Fruit fly (Drosophila melanogaster) whole organism, embryonic: Measurements from ENCODE around the gene CG5254.

Experiments
- CG1024 ChIP-seq: fragments of 200-800 bp; sonication (Bioruptor generic); IDR thresholded peaks from 2 replicates; pipeline ENCODE4 v1.3.6; 2022; ENCODE audit warnings: missing biosample characterization, missing genetic modification characterization
- CG10462 ChIP-seq: fragments of 200-800 bp; sonication (Bioruptor generic); optimal IDR thresholded peaks from 2 replicates; lab custom pipeline; 2016; ENCODE audit warnings: missing biosample characterization, missing genetic modification characterization
- CG10654 ChIP-seq: fragments of 200-800 bp; sonication (Bioruptor generic); optimal IDR thresholded peaks from 2 replicates; lab custom pipeline; 2016; ENCODE audit warnings: missing biosample characterization, missing genetic modification characterization
- CG11093 ChIP-seq: fragments of 200-800 bp; sonication (Bioruptor generic); IDR thresholded peaks from 3 replicates; pipeline ENCODE4 v1.3.6; 2022; ENCODE audit warnings: missing biosample characterization, missing genetic modification characterization
- CG12071 ChIP-seq: fragments of 200-800 bp; sonication (Bioruptor generic); optimal IDR thresholded peaks from 3 replicates; lab custom pipeline; 2018; ENCODE audit warnings: missing biosample characterization, mild to moderate bottlenecking, missing genetic modification characterization
- CG12104 ChIP-seq: fragments of 200-800 bp; sonication (Bioruptor generic); optimal IDR thresholded peaks from 3 replicates; lab custom pipeline; 2016; ENCODE audit warnings: missing biosample characterization, missing genetic modification characterization
- CG12769 ChIP-seq: fragments of 200-800 bp; sonication (Bioruptor generic); optimal IDR thresholded peaks from 2 replicates; lab custom pipeline; 2019; ENCODE audit warnings: missing biosample characterization, mild to moderate bottlenecking, missing genetic modification characterization, moderate library complexity
- CG14441 ChIP-seq: fragments of 200-800 bp; sonication (Bioruptor generic); IDR thresholded peaks from 2 replicates; pipeline ENCODE4 v1.3.6; 2022; ENCODE audit warnings: missing biosample characterization, missing genetic modification characterization
- CG17802 ChIP-seq: fragments of 200-800 bp; sonication (Bioruptor generic); optimal IDR thresholded peaks from 2 replicates; lab custom pipeline; 2018; ENCODE audit warnings: missing biosample characterization, mild to moderate bottlenecking, missing genetic modification characterization, moderate library complexity
- CG17829 ChIP-seq: fragments of 200-800 bp; optimal IDR thresholded peaks from 2 replicates; lab custom pipeline; 2019; ENCODE audit warnings: missing biosample characterization, mild to moderate bottlenecking, missing genetic modification characterization, moderate library complexity
- CG18599 ChIP-seq: fragments of 200-800 bp; sonication (Bioruptor generic); optimal IDR thresholded peaks from 3 replicates; lab custom pipeline; 2017; ENCODE audit warnings: missing biosample characterization, missing genetic modification characterization, mild to moderate bottlenecking, moderate library complexity, missing genetic modification reagents
- CG42726 ChIP-seq: fragments of 200-800 bp; sonication (Bioruptor generic); IDR thresholded peaks from 2 replicates; pipeline ENCODE4 v1.3.6; 2022; ENCODE audit warnings: missing biosample characterization, missing genetic modification characterization; ENCODE audit not compliant: partially characterized antibody
- CG6765 ChIP-seq: fragments of 200-800 bp; sonication (Bioruptor generic); optimal IDR thresholded peaks from 3 replicates; lab custom pipeline; 2017; ENCODE audit warnings: missing biosample characterization, mild to moderate bottlenecking, missing genetic modification characterization
- CG9215 ChIP-seq: fragments of 200-800 bp; sonication (Bioruptor generic); IDR thresholded peaks from 2 replicates; pipeline ENCODE4 v1.3.6; 2022; ENCODE audit warnings: missing biosample characterization, missing genetic modification characterization
- Chrac-16 ChIP-seq: fragments of 200-800 bp; sonication (Bioruptor generic); optimal IDR thresholded peaks from 3 replicates; lab custom pipeline; 2016; ENCODE audit warnings: missing biosample characterization, missing genetic modification characterization
- Dbx ChIP-seq: fragments of 200-800 bp; sonication (Bioruptor generic); IDR thresholded peaks from 3 replicates; pipeline ENCODE4 v1.3.6; 2022; ENCODE audit warnings: missing biosample characterization, missing genetic modification characterization
- Doc2 ChIP-seq: fragments of 200-800 bp; sonication (Bioruptor generic); IDR thresholded peaks from 2 replicates; pipeline ENCODE4 v1.3.6; 2022; ENCODE audit warnings: missing biosample characterization, missing genetic modification characterization
- ERR ChIP-seq: fragments of 200-800 bp; sonication (Bioruptor generic); optimal IDR thresholded peaks from 2 replicates; lab custom pipeline; 2016; ENCODE audit warnings: missing biosample characterization, missing genetic modification characterization
- Fer3 ChIP-seq: fragments of 200-800 bp; sonication (Bioruptor generic); optimal IDR thresholded peaks from 2 replicates; lab custom pipeline; 2018; ENCODE audit warnings: missing biosample characterization, mild to moderate bottlenecking, missing genetic modification characterization, moderate library complexity
- H2.0 ChIP-seq: fragments of 200-800 bp; sonication (Bioruptor generic); IDR thresholded peaks from 2 replicates; pipeline ENCODE4 v1.3.6; 2022; ENCODE audit warnings: missing biosample characterization, missing genetic modification characterization
- Hey ChIP-seq: fragments of 200-800 bp; sonication (Bioruptor generic); optimal IDR thresholded peaks from 3 replicates; lab custom pipeline; 2018; ENCODE audit warnings: missing biosample characterization, mild to moderate bottlenecking, missing genetic modification characterization
- Hr3 ChIP-seq: fragments of 200-800 bp; sonication (Bioruptor generic); optimal IDR thresholded peaks from 3 replicates; lab custom pipeline; 2016; ENCODE audit warnings: missing biosample characterization, missing genetic modification characterization
- Max ChIP-seq: fragments of 200-800 bp; sonication (Bioruptor generic); optimal IDR thresholded peaks from 2 replicates; lab custom pipeline; 2016; ENCODE audit warnings: missing biosample characterization, mild to moderate bottlenecking, missing genetic modification characterization
- Trl ChIP-seq, 3 experiments: fragments of >200 bp in 2 of 3; fragments of 200-800 bp in 1 of 3; sonication (Bioruptor generic) in 1 of 3; optimal IDR thresholded peaks; 2 replicates in 1 of 3; 3 replicates in 2 of 3; lab custom pipeline; 2016 to 2017; ENCODE audit warnings: missing biosample characterization in 1 of 3, missing genetic modification characterization in 1 of 3
- ac ChIP-seq: fragments of 200-800 bp; sonication (Bioruptor generic); optimal IDR thresholded peaks from 3 replicates; lab custom pipeline; 2017; ENCODE audit warnings: missing biosample characterization, mild to moderate bottlenecking, missing genetic modification characterization
- aop ChIP-seq: fragments of 200-800 bp; sonication (Bioruptor generic); IDR thresholded peaks from 2 replicates; pipeline ENCODE4 v1.3.6; 2022; ENCODE audit warnings: missing biosample characterization, missing genetic modification characterization
- bsh ChIP-seq, 2 experiments: fragments of 200-800 bp; sonication (Bioruptor generic); optimal IDR thresholded peaks; 2 replicates each; lab custom pipeline; 2017 to 2018; ENCODE audit warnings: mild to moderate bottlenecking in 2 of 2, missing biosample characterization in 2 of 2, missing genetic modification characterization in 2 of 2, moderate library complexity in 1 of 2
- cad ChIP-seq: fragments of >200 bp; optimal IDR thresholded peaks from 2 replicates; lab custom pipeline; 2017; ENCODE audit warnings: missing biosample characterization, missing genetic modification characterization
- chinmo ChIP-seq: fragments of 200-800 bp; sonication (Bioruptor generic); IDR thresholded peaks from 4 replicates; pipeline ENCODE4 v1.3.6; 2022; ENCODE audit warnings: missing biosample characterization, missing genetic modification characterization; ENCODE audit not compliant: partially characterized antibody
- corto ChIP-seq: fragments of 200-800 bp; sonication (Bioruptor generic); optimal IDR thresholded peaks from 2 replicates; lab custom pipeline; 2016; ENCODE audit warnings: missing biosample characterization, mild to moderate bottlenecking, missing genetic modification characterization, moderate library complexity
- cwo ChIP-seq: fragments of 200-800 bp; sonication (Bioruptor generic); optimal IDR thresholded peaks from 3 replicates; lab custom pipeline; 2017; ENCODE audit warnings: missing biosample characterization, missing genetic modification characterization, mild to moderate bottlenecking, moderate library complexity, missing genetic modification reagents
- dimm ChIP-seq: fragments of 200-800 bp; sonication (Bioruptor generic); IDR thresholded peaks from 2 replicates; pipeline ENCODE4 v1.3.6; 2022; ENCODE audit warnings: missing biosample characterization, missing genetic modification characterization
- ems ChIP-seq: fragments of 200-800 bp; sonication (Bioruptor generic); optimal IDR thresholded peaks from 3 replicates; lab custom pipeline; 2016; ENCODE audit warnings: missing biosample characterization, missing genetic modification characterization
- exex ChIP-seq: fragments of 200-800 bp; sonication (Bioruptor generic); optimal IDR thresholded peaks from 4 replicates; lab custom pipeline; 2018; ENCODE audit warnings: missing biosample characterization, mild to moderate bottlenecking, missing genetic modification characterization, moderate library complexity
- eyg ChIP-seq: fragments of 200-800 bp; sonication (Bioruptor generic); optimal IDR thresholded peaks from 3 replicates; lab custom pipeline; 2016; ENCODE audit warnings: missing biosample characterization, missing genetic modification characterization
- grn ChIP-seq: fragments of 200-800 bp; sonication (Bioruptor generic); optimal IDR thresholded peaks from 3 replicates; lab custom pipeline; 2017; ENCODE audit warnings: missing biosample characterization, missing genetic modification characterization
- gro ChIP-seq: fragments of 200-800 bp; sonication (Bioruptor generic); optimal IDR thresholded peaks from 2 replicates; lab custom pipeline; 2016; ENCODE audit warnings: missing biosample characterization, missing genetic modification characterization
- h ChIP-seq: fragments of >200 bp; optimal IDR thresholded peaks from 2 replicates; lab custom pipeline; 2017
- lab ChIP-seq: fragments of 200-800 bp; sonication (Bioruptor generic); optimal IDR thresholded peaks from 3 replicates; lab custom pipeline; 2017; ENCODE audit warnings: missing biosample characterization, missing genetic modification characterization, mild to moderate bottlenecking, moderate library complexity, missing genetic modification reagents
- lola ChIP-seq, 3 experiments: fragments of >200 bp in 2 of 3; fragments of 200-800 bp in 1 of 3; sonication (Bioruptor generic) in 1 of 3; optimal IDR thresholded peaks; 2 replicates each; lab custom pipeline; 2017 to 2019; ENCODE audit warnings: missing biosample characterization in 3 of 3, missing genetic modification characterization in 3 of 3, mild to moderate bottlenecking in 1 of 3, moderate library complexity in 1 of 3
- mirr ChIP-seq: fragments of 200-800 bp; sonication (Bioruptor generic); optimal IDR thresholded peaks from 3 replicates; lab custom pipeline; 2018; ENCODE audit warnings: missing biosample characterization, mild to moderate bottlenecking, missing genetic modification characterization
- nom ChIP-seq: fragments of 200-800 bp; sonication (Bioruptor generic); optimal IDR thresholded peaks from 2 replicates; lab custom pipeline; 2017; ENCODE audit warnings: missing biosample characterization, missing genetic modification characterization, mild to moderate bottlenecking, moderate library complexity, missing genetic modification reagents
- onecut ChIP-seq: fragments of 200-800 bp; sonication (Bioruptor generic); IDR thresholded peaks from 2 replicates; pipeline ENCODE4 v1.3.6; 2022; ENCODE audit warnings: missing biosample characterization, missing genetic modification characterization
- peb ChIP-seq: fragments of 200-800 bp; sonication (Bioruptor generic); IDR thresholded peaks from 2 replicates; pipeline ENCODE4 v1.3.6; 2022; ENCODE audit warnings: missing biosample characterization, missing genetic modification characterization
- pros ChIP-seq: fragments of 200-800 bp; sonication (Bioruptor generic); optimal IDR thresholded peaks from 3 replicates; lab custom pipeline; 2019; ENCODE audit warnings: missing biosample characterization, mild to moderate bottlenecking, missing genetic modification characterization, moderate library complexity
- schlank ChIP-seq: fragments of 200-800 bp; sonication (Bioruptor generic); optimal IDR thresholded peaks from 2 replicates; lab custom pipeline; 2018; ENCODE audit warnings: missing biosample characterization, mild to moderate bottlenecking, missing genetic modification characterization
- sd ChIP-seq: fragments of 200-800 bp; sonication (Bioruptor generic); optimal IDR thresholded peaks from 3 replicates; lab custom pipeline; 2018; ENCODE audit warnings: missing biosample characterization, mild to moderate bottlenecking, missing genetic modification characterization, moderate library complexity
- sqz ChIP-seq: fragments of 200-800 bp; sonication (Bioruptor generic); optimal IDR thresholded peaks from 3 replicates; lab custom pipeline; 2018; ENCODE audit warnings: missing biosample characterization, mild to moderate bottlenecking, missing genetic modification characterization
- vfl ChIP-seq: fragments of 200-800 bp; sonication (Bioruptor generic); optimal IDR thresholded peaks from 2 replicates; lab custom pipeline; 2016; ENCODE audit warnings: missing biosample characterization, missing genetic modification characterization
- vvl ChIP-seq: fragments of 200-800 bp; sonication (Bioruptor generic); IDR thresholded peaks from 2 replicates; pipeline ENCODE4 v1.3.6; 2022; ENCODE audit warnings: missing biosample characterization, missing genetic modification characterization
- wor ChIP-seq: fragments of 200-800 bp; sonication (Bioruptor generic); IDR thresholded peaks from 2 replicates; pipeline ENCODE4 v1.3.6; 2022; ENCODE audit warnings: missing biosample characterization, missing genetic modification characterization

CG5254 gene

DNA sequence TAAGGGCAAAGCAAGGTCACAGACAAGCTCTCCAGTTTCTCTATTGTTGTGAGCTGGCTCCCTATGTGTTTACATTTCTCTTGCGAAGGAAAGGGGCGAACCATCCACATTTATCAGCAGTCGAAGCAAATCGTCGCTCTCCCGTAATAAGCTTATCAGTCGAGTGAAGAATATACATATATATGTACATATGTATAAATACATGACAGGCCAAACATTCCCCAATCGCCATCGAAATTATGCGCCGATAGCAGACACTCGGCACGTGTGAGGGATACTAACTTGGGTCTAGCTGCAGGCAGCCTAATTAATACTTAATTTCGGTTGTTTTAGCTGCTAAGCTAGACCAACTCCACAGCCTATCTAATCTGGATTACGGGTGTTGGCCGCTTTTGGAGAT lies 6.7 kb downstream of the CG5254 start:
- peak; percentile 69 for TF ChIP-seq sd (tag; lab: Kevin White, UChicago)
- TF ChIP-seq CG18599 (GFP tag; lab: Kevin White, UChicago), result peak; percentile 14
- TF ChIP-seq onecut (GFP tag; lab: Robert Waterston, UW), result no peak
- TF ChIP-seq Dbx (GFP tag; lab: Robert Waterston, UW), result no peak
- TF ChIP-seq peb (GFP tag; lab: Robert Waterston, UW), result no peak
- no peak for TF ChIP-seq chinmo
- TF ChIP-seq vvl (GFP tag; lab: Robert Waterston, UW), result 0 out of 2 replicates have a peak, but pooled peaks have one; percentile 11
- TF ChIP-seq cwo, result peak; percentile 88
- TF ChIP-seq CG42726 (GFP tag; lab: Robert Waterston, UW), result no peak
- TF ChIP-seq lola (GFP tag; optimal IDR thresholded peaks at IDR 0.05; lab: Kevin White, UChicago), result no peak
- no peak for TF ChIP-seq cad (GFP tag; lab: Kevin White, UChicago)
- TF ChIP-seq Chrac-16 (GFP tag; lab: Kevin White, UChicago), result no peak
- no peak for TF ChIP-seq nom (GFP tag; lab: Kevin White, UChicago)
- peak; percentile 17 for TF ChIP-seq Hey
- no peak for TF ChIP-seq CG6765 (GFP tag; lab: Kevin White, UChicago)
- no peak for TF ChIP-seq CG11093 (GFP tag; lab: Robert Waterston, UW)
- TF ChIP-seq H2.0 (GFP tag; lab: Robert Waterston, UW), result no peak
- peak; percentile 34 for TF ChIP-seq mirr (GFP tag; lab: Kevin White, UChicago)
- no peak for TF ChIP-seq Fer3
- TF ChIP-seq Doc2, result no peak
- no peak for TF ChIP-seq CG10654 (GFP tag; lab: Kevin White, UChicago)
- peak; percentile 83 for TF ChIP-seq exex (tag; lab: Kevin White, UChicago)
- TF ChIP-seq CG9215 (GFP tag; lab: Robert Waterston, UW), result no peak
- peak; percentile 81 for TF ChIP-seq ERR (GFP tag; lab: Kevin White, UChicago)
- no peak for TF ChIP-seq wor
- TF ChIP-seq Trl (optimal IDR thresholded peaks at IDR 0.05; lab: Kevin White, UChicago), result peak in 1 of 2 experiments; percentile 20
- no peak for TF ChIP-seq Trl (GFP tag; optimal IDR thresholded peaks at IDR 0.05; lab: Kevin White, UChicago)
- TF ChIP-seq CG12104, result no peak
- no peak for TF ChIP-seq vfl (GFP tag; lab: Kevin White, UChicago)
- no peak for TF ChIP-seq dimm
- no peak for TF ChIP-seq CG1024 (GFP tag; lab: Robert Waterston, UW)
- TF ChIP-seq CG12769 (tag; lab: Kevin White, UChicago), result peak; percentile 24
- no peak for TF ChIP-seq schlank (tag; lab: Kevin White, UChicago)
- no peak for TF ChIP-seq aop (GFP tag; lab: Robert Waterston, UW)
- TF ChIP-seq CG17829 (tag; lab: Kevin White, UChicago), result no peak
- TF ChIP-seq ac, result no peak
- TF ChIP-seq CG10462, result no peak
- TF ChIP-seq Hr3, result no peak
- TF ChIP-seq sqz (GFP tag; lab: Kevin White, UChicago), result no peak
- no peak for TF ChIP-seq Max (GFP tag; lab: Kevin White, UChicago)
- TF ChIP-seq CG12071 (GFP tag; lab: Kevin White, UChicago), result no peak
- peak; percentile 18 for TF ChIP-seq pros (GFP tag; lab: Kevin White, UChicago)
- TF ChIP-seq corto (GFP tag; lab: Kevin White, UChicago), result no peak
- TF ChIP-seq CG14441 (GFP tag; lab: Robert Waterston, UW), result no peak
- no peak for TF ChIP-seq gro
- no peak for TF ChIP-seq eyg (GFP tag; lab: Kevin White, UChicago)
- TF ChIP-seq grn (GFP tag; lab: Kevin White, UChicago), result peak; percentile 24
- TF ChIP-seq ems (GFP tag; lab: Kevin White, UChicago), result no peak
- TF ChIP-seq CG17802 (tag; lab: Kevin White, UChicago), result no peak
- no peak for TF ChIP-seq bsh (GFP tag; optimal IDR thresholded peaks at IDR 0.05; lab: Kevin White, UChicago)
- no peak for TF ChIP-seq h (lab: Kevin White, UChicago)
- peak; percentile 12 for TF ChIP-seq lab (GFP tag; lab: Kevin White, UChicago)
